Worm (Caenorhabditis elegans) whole organism, L3 larva: ENCODE data around the gene fbxa-73.

ENCODE experiments used
- elt-2 ChIP-seq: sonication (generic microtip); optimal IDR thresholded peaks from 2 replicates; lab custom pipeline; 2016; ENCODE audit warnings: missing genetic modification reagents, mild to moderate bottlenecking, missing genetic modification characterization, missing compliant biosample characterization
- jun-1 ChIP-seq: fragments of 150-350 bp; optimal IDR thresholded peaks from 2 replicates; lab custom pipeline; 2014; ENCODE audit warnings: missing biosample characterization, missing genetic modification reagents, missing genetic modification characterization
- zag-1 ChIP-seq: fragments of 150-350 bp; optimal IDR thresholded peaks from 2 replicates; lab custom pipeline; 2014; ENCODE audit warnings: missing biosample characterization, missing genetic modification characterization

ce11 chrIII:2240471-2240870 lies 12.8 kb upstream of the fbxa-73 start, which contains the start of gene srz-56:
- TF ChIP-seq elt-2 (tag; lab: Kevin White, UChicago): no peak
- no peak for TF ChIP-seq zag-1 (tag; lab: Kevin White, UChicago)
- TF ChIP-seq jun-1: no peak
